Fruit fly (Drosophila melanogaster) whole organism, embryonic: ENCODE data around the gene Oseg1.

Experiments
- B-H2 ChIP-seq: fragments of 200-800 bp; sonication (Bioruptor generic); optimal IDR thresholded peaks from 2 replicates; lab custom pipeline; 2018; ENCODE audit warnings: missing biosample characterization, mild to moderate bottlenecking, missing genetic modification characterization
- CG10366 ChIP-seq: fragments of 200-800 bp; sonication (Bioruptor generic); IDR thresholded peaks from 2 replicates; pipeline ENCODE4 v1.3.6; 2022; ENCODE audit warnings: missing biosample characterization, missing genetic modification characterization
- CG11398 ChIP-seq: fragments of 200-800 bp; sonication (Bioruptor generic); optimal IDR thresholded peaks from 2 replicates; lab custom pipeline; 2016; ENCODE audit warnings: missing biosample characterization, missing genetic modification characterization
- CG11696 ChIP-seq: fragments of 200-800 bp; sonication (Bioruptor generic); IDR thresholded peaks from 2 replicates; pipeline ENCODE4 v1.3.6; 2022; ENCODE audit warnings: missing biosample characterization, missing genetic modification characterization
- CG12071 ChIP-seq: fragments of 200-800 bp; sonication (Bioruptor generic); optimal IDR thresholded peaks from 3 replicates; lab custom pipeline; 2018; ENCODE audit warnings: missing biosample characterization, mild to moderate bottlenecking, missing genetic modification characterization
- CG12104 ChIP-seq: fragments of 200-800 bp; sonication (Bioruptor generic); optimal IDR thresholded peaks from 3 replicates; lab custom pipeline; 2016; ENCODE audit warnings: missing biosample characterization, missing genetic modification characterization
- CG12236 ChIP-seq: fragments of 200-800 bp; sonication (Bioruptor generic); optimal IDR thresholded peaks from 2 replicates; lab custom pipeline; 2016; ENCODE audit warnings: missing biosample characterization, missing genetic modification characterization
- CG1233 ChIP-seq: fragments of 200-800 bp; sonication (Bioruptor generic); optimal IDR thresholded peaks from 4 replicates; lab custom pipeline; 2018; ENCODE audit warnings: missing biosample characterization, mild to moderate bottlenecking, missing genetic modification characterization
- CG14860 ChIP-seq: fragments of 200-800 bp; sonication (Bioruptor generic); IDR thresholded peaks from 3 replicates; pipeline ENCODE4 v1.3.6; 2022; ENCODE audit warnings: missing biosample characterization, missing genetic modification characterization; ENCODE audit not compliant: partially characterized antibody
- CG1603 ChIP-seq: fragments of 200-800 bp; sonication (Bioruptor generic); optimal IDR thresholded peaks from 2 replicates; lab custom pipeline; 2019; ENCODE audit warnings: missing biosample characterization, mild to moderate bottlenecking, missing genetic modification characterization, moderate library complexity
- CG2116 ChIP-seq: fragments of 200-800 bp; sonication (Bioruptor generic); optimal IDR thresholded peaks from 3 replicates; lab custom pipeline; 2018; ENCODE audit warnings: missing biosample characterization, mild to moderate bottlenecking, missing genetic modification characterization
- CG30431 ChIP-seq: fragments of 200-800 bp; sonication (Bioruptor generic); optimal IDR thresholded peaks from 2 replicates; lab custom pipeline; 2017; ENCODE audit warnings: missing biosample characterization, missing genetic modification characterization
- CG3407 ChIP-seq: fragments of 200-800 bp; sonication (Bioruptor generic); optimal IDR thresholded peaks from 2 replicates; lab custom pipeline; 2018; ENCODE audit warnings: missing biosample characterization, mild to moderate bottlenecking, missing genetic modification characterization
- CG3838 ChIP-seq: fragments of 200-800 bp; sonication (Bioruptor generic); optimal IDR thresholded peaks from 3 replicates; lab custom pipeline; 2016; ENCODE audit warnings: missing biosample characterization, missing genetic modification characterization
- CG42726 ChIP-seq: fragments of 200-800 bp; sonication (Bioruptor generic); IDR thresholded peaks from 2 replicates; pipeline ENCODE4 v1.3.6; 2022; ENCODE audit warnings: missing biosample characterization, missing genetic modification characterization; ENCODE audit not compliant: partially characterized antibody
- CG6683 ChIP-seq: fragments of 200-800 bp; sonication (Bioruptor generic); optimal IDR thresholded peaks from 2 replicates; lab custom pipeline; 2017; ENCODE audit warnings: missing biosample characterization, mild to moderate bottlenecking, missing genetic modification characterization, missing genetic modification reagents
- CG6813 ChIP-seq: fragments of 200-800 bp; sonication (Bioruptor generic); optimal IDR thresholded peaks from 2 replicates; lab custom pipeline; 2017; ENCODE audit warnings: missing biosample characterization, missing genetic modification characterization, mild to moderate bottlenecking, moderate library complexity, missing genetic modification reagents
- Camta ChIP-seq: fragments of 200-800 bp; sonication (Bioruptor generic); optimal IDR thresholded peaks from 2 replicates; lab custom pipeline; 2016; ENCODE audit warnings: missing biosample characterization, missing genetic modification characterization
- CkIIα-i1 ChIP-seq: fragments of 200-800 bp; sonication (Bioruptor generic); IDR thresholded peaks from 2 replicates; pipeline ENCODE4 v1.3.6; 2022; ENCODE audit warnings: missing biosample characterization, missing genetic modification characterization
- Deaf1 ChIP-seq: fragments of 200-800 bp; optimal IDR thresholded peaks from 3 replicates; lab custom pipeline; 2019; ENCODE audit warnings: missing biosample characterization, mild to moderate bottlenecking, missing genetic modification characterization, moderate library complexity
- Dip2 ChIP-seq: fragments of 200-800 bp; sonication (Bioruptor generic); IDR thresholded peaks from 2 replicates; pipeline ENCODE4 v1.3.6; 2022; ENCODE audit warnings: missing biosample characterization, missing genetic modification characterization
- Dll ChIP-seq: fragments of 200-800 bp; sonication (Bioruptor generic); IDR thresholded peaks from 4 replicates; pipeline ENCODE4 v1.3.6; 2022; ENCODE audit warnings: missing biosample characterization, missing genetic modification characterization; ENCODE audit not compliant: partially characterized antibody
- Hr51 ChIP-seq, 2 experiments: fragments of 200-800 bp; sonication (Bioruptor generic); optimal IDR thresholded peaks; 2 replicates in 1 of 2; 3 replicates in 1 of 2; lab custom pipeline; 2016 to 2018; ENCODE audit warnings: missing biosample characterization in 2 of 2, missing genetic modification characterization in 2 of 2, mild to moderate bottlenecking in 1 of 2, moderate library complexity in 1 of 2
- MBD-R2 ChIP-seq: fragments of 200-800 bp; sonication (Bioruptor generic); IDR thresholded peaks from 2 replicates; pipeline ENCODE4 v1.3.6; 2022; ENCODE audit warnings: missing biosample characterization, missing genetic modification characterization
- Mad ChIP-seq: fragments of 200-800 bp; sonication (Bioruptor generic); optimal IDR thresholded peaks from 2 replicates; lab custom pipeline; 2016; ENCODE audit warnings: missing biosample characterization, missing genetic modification characterization
- NC2α ChIP-seq: fragments of 200-800 bp; sonication (Bioruptor generic); optimal IDR thresholded peaks from 2 replicates; lab custom pipeline; 2016; ENCODE audit warnings: missing biosample characterization, missing genetic modification characterization
- NK7.1 ChIP-seq: fragments of 200-800 bp; sonication (Bioruptor generic); optimal IDR thresholded peaks from 3 replicates; lab custom pipeline; 2016; ENCODE audit warnings: missing biosample characterization, missing genetic modification characterization
- Neu2 ChIP-seq: fragments of 200-800 bp; sonication (Bioruptor generic); optimal IDR thresholded peaks from 3 replicates; lab custom pipeline; 2016; ENCODE audit warnings: missing biosample characterization, missing genetic modification characterization, borderline replicate concordance
- Optix ChIP-seq: fragments of 200-800 bp; sonication (Bioruptor generic); IDR thresholded peaks from 3 replicates; pipeline ENCODE4 v1.3.6; 2022; ENCODE audit warnings: missing biosample characterization, missing genetic modification characterization
- Rx ChIP-seq: fragments of 200-800 bp; sonication (Bioruptor generic); IDR thresholded peaks from 2 replicates; pipeline ENCODE4 v1.3.6; 2022; ENCODE audit warnings: missing biosample characterization, missing genetic modification characterization
- Stat92E ChIP-seq, 3 experiments: fragments of >200 bp in 2 of 3; fragments of 200-800 bp in 1 of 3; sonication (Bioruptor generic) in 1 of 3; optimal IDR thresholded peaks; 2 replicates each; lab custom pipeline; 2017 to 2019; ENCODE audit warnings: missing biosample characterization in 3 of 3, missing genetic modification characterization in 3 of 3, mild to moderate bottlenecking in 1 of 3, moderate library complexity in 1 of 3
- Usf ChIP-seq: fragments of 200-800 bp; sonication (Bioruptor generic); optimal IDR thresholded peaks from 2 replicates; lab custom pipeline; 2017; ENCODE audit warnings: missing genotype, missing biosample characterization, missing genetic modification characterization
- aop ChIP-seq: fragments of 200-800 bp; sonication (Bioruptor generic); IDR thresholded peaks from 2 replicates; pipeline ENCODE4 v1.3.6; 2022; ENCODE audit warnings: missing biosample characterization, missing genetic modification characterization
- bab2 ChIP-seq: fragments of 200-800 bp; sonication (Bioruptor generic); optimal IDR thresholded peaks from 2 replicates; lab custom pipeline; 2016; ENCODE audit warnings: missing biosample characterization, missing genetic modification characterization
- cg ChIP-seq: fragments of 200-800 bp; sonication (Bioruptor generic); optimal IDR thresholded peaks from 3 replicates; lab custom pipeline; 2019; ENCODE audit warnings: missing biosample characterization, mild to moderate bottlenecking, missing genetic modification characterization, moderate library complexity
- croc ChIP-seq: fragments of 200-800 bp; sonication (Bioruptor generic); conservative IDR thresholded peaks from 3 replicates; pipeline ENCODE4 v1.3.6; 2022; ENCODE audit warnings: missing biosample characterization, missing genetic modification characterization
- da ChIP-seq: fragments of 200-800 bp; sonication (Bioruptor generic); optimal IDR thresholded peaks from 2 replicates; lab custom pipeline; 2016; ENCODE audit warnings: missing biosample characterization, missing genetic modification characterization
- dmrt99B ChIP-seq: fragments of 200-800 bp; sonication (Bioruptor generic); optimal IDR thresholded peaks from 2 replicates; lab custom pipeline; 2018; ENCODE audit warnings: missing biosample characterization, mild to moderate bottlenecking, missing genetic modification characterization, moderate library complexity
- fd102C ChIP-seq: fragments of 200-800 bp; sonication (Bioruptor generic); optimal IDR thresholded peaks from 2 replicates; lab custom pipeline; 2018; ENCODE audit warnings: missing biosample characterization, mild to moderate bottlenecking, missing genetic modification characterization, moderate library complexity
- ken ChIP-seq: fragments of 200-800 bp; sonication (Bioruptor generic); IDR thresholded peaks from 3 replicates; pipeline ENCODE4 v1.3.6; 2022; ENCODE audit warnings: missing biosample characterization, missing genetic modification characterization
- lola ChIP-seq, 3 experiments: fragments of >200 bp in 2 of 3; fragments of 200-800 bp in 1 of 3; sonication (Bioruptor generic) in 1 of 3; optimal IDR thresholded peaks; 2 replicates each; lab custom pipeline; 2017 to 2019; ENCODE audit warnings: missing biosample characterization in 3 of 3, missing genetic modification characterization in 3 of 3, mild to moderate bottlenecking in 1 of 3, moderate library complexity in 1 of 3
- mam ChIP-seq: fragments of 200-800 bp; sonication (Bioruptor generic); optimal IDR thresholded peaks from 3 replicates; lab custom pipeline; 2016; ENCODE audit warnings: missing biosample characterization, missing genetic modification characterization
- nerfin-1 ChIP-seq: fragments of 200-800 bp; sonication (Bioruptor generic); optimal IDR thresholded peaks from 3 replicates; lab custom pipeline; 2019; ENCODE audit warnings: missing biosample characterization, mild to moderate bottlenecking, missing genetic modification characterization, moderate library complexity
- odd ChIP-seq: fragments of 200-800 bp; sonication (Bioruptor generic); optimal IDR thresholded peaks from 2 replicates; lab custom pipeline; 2017; ENCODE audit warnings: missing biosample characterization, mild to moderate bottlenecking, missing genetic modification characterization
- org-1 ChIP-seq: fragments of 200-800 bp; sonication (Bioruptor generic); optimal IDR thresholded peaks from 2 replicates; lab custom pipeline; 2017; ENCODE audit warnings: missing biosample characterization, missing genetic modification characterization
- pnt ChIP-seq: fragments of 200-800 bp; sonication (Bioruptor generic); optimal IDR thresholded peaks from 3 replicates; lab custom pipeline; 2016; ENCODE audit warnings: missing biosample characterization, missing genetic modification characterization
- pum ChIP-seq: fragments of 200-800 bp; sonication (Bioruptor generic); optimal IDR thresholded peaks from 2 replicates; lab custom pipeline; 2016; ENCODE audit warnings: missing biosample characterization, missing genetic modification characterization

Gene Oseg1

dm6 chr3L:8441745-8442575 lies 29.3 kb upstream of the Oseg1 start, which contains the start of gene Unr (continued):
- no peak for TF ChIP-seq Dll (GFP tag; lab: Robert Waterston, UW)
- peak; percentile 15; the same call in 1 of the 3 replicates for TF ChIP-seq CG14860 (GFP tag; lab: Robert Waterston, UW)
- no peak for TF ChIP-seq CG11398 (GFP tag; lab: Kevin White, UChicago)
- TF ChIP-seq odd (GFP tag; lab: Kevin White, UChicago) = peak; percentile 66
- peak; percentile 71 for TF ChIP-seq CG11696 (GFP tag; lab: Robert Waterston, UW)
- TF ChIP-seq CG42726 (GFP tag; lab: Robert Waterston, UW) = no peak
- TF ChIP-seq cg (GFP tag; lab: Kevin White, UChicago) = peak; percentile 97
- TF ChIP-seq pnt (GFP tag; lab: Kevin White, UChicago) = peak; percentile 69
- no peak for TF ChIP-seq CkIIα-i1 (GFP tag; lab: Robert Waterston, UW)
- peak; percentile 77 for TF ChIP-seq CG10366 (GFP tag; lab: Robert Waterston, UW)
- TF ChIP-seq Deaf1 (tag; lab: Kevin White, UChicago) = peak; percentile 65
- TF ChIP-seq Dip2 (GFP tag; lab: Robert Waterston, UW) = no peak
- peak; percentile 77 for TF ChIP-seq MBD-R2 (GFP tag; lab: Robert Waterston, UW)
- peak; percentile 69 for TF ChIP-seq dmrt99B (tag; lab: Kevin White, UChicago)
- TF ChIP-seq CG3407 (GFP tag; lab: Kevin White, UChicago) = peak; percentile 59
- no peak for TF ChIP-seq Neu2 (GFP tag; lab: Kevin White, UChicago)
- TF ChIP-seq Rx (GFP tag; lab: Robert Waterston, UW) = peak; percentile 63; the same call in 1 of the 2 replicates
- TF ChIP-seq CG12236 (GFP tag; lab: Kevin White, UChicago) = peak; percentile 32
- TF ChIP-seq nerfin-1 (tag; lab: Kevin White, UChicago) = peak; percentile 40
- TF ChIP-seq org-1 (GFP tag; lab: Kevin White, UChicago) = peak; percentile 39
- TF ChIP-seq CG6813 (GFP tag; lab: Kevin White, UChicago) = peak; percentile 76
- TF ChIP-seq NK7.1 (GFP tag; lab: Kevin White, UChicago) = peak; percentile 78
- peak; percentile 29 for TF ChIP-seq fd102C (GFP tag; lab: Kevin White, UChicago)
- peak; percentile 88 for TF ChIP-seq bab2 (GFP tag; lab: Kevin White, UChicago)
- peak; percentile 63 for TF ChIP-seq Camta (GFP tag; lab: Kevin White, UChicago)
- peak; percentile 87 for TF ChIP-seq CG1233
- no peak; the same call in 2 of the 3 replicates for TF ChIP-seq croc
- no peak; the same call in 1 of the 3 replicates for TF ChIP-seq Optix
- peak; percentile 36 for TF ChIP-seq Usf (GFP tag; lab: Kevin White, UChicago)
- no peak for TF ChIP-seq CG12104 (GFP tag; lab: Kevin White, UChicago)
- peak; percentile 54 for TF ChIP-seq da (GFP tag; lab: Kevin White, UChicago)
- TF ChIP-seq Mad (GFP tag; lab: Kevin White, UChicago) = peak; percentile 83
- TF ChIP-seq NC2α = peak; percentile 48
- peak; percentile 77 to 86 for TF ChIP-seq Hr51 (GFP tag; optimal IDR thresholded peaks at IDR 0.05; lab: Kevin White, UChicago)
- TF ChIP-seq B-H2 = peak; percentile 91
- peak; percentile 80 for TF ChIP-seq CG2116 (GFP tag; lab: Kevin White, UChicago)
- no peak for TF ChIP-seq aop (GFP tag; lab: Robert Waterston, UW)
- peak; percentile 32 for TF ChIP-seq CG30431
- peak in 2 of 3 experiments; percentile 28 to 51 for TF ChIP-seq Stat92E (GFP tag; optimal IDR thresholded peaks at IDR 0.05; lab: Kevin White, UChicago)
- TF ChIP-seq mam (GFP tag; lab: Kevin White, UChicago) = peak; percentile 91
- TF ChIP-seq pum (GFP tag; lab: Kevin White, UChicago) = peak; percentile 81
- no peak for TF ChIP-seq CG12071 (GFP tag; lab: Kevin White, UChicago)
- peak; percentile 68 for TF ChIP-seq CG3838 (GFP tag; lab: Kevin White, UChicago)
- TF ChIP-seq CG6683 (GFP tag; lab: Kevin White, UChicago) = no peak
- peak; percentile 83 for TF ChIP-seq CG1603 (tag; lab: Kevin White, UChicago)
- peak in 2 of 3 experiments; percentile 48 to 60 for TF ChIP-seq lola (GFP tag; optimal IDR thresholded peaks at IDR 0.05; lab: Kevin White, UChicago)
- TF ChIP-seq ken = peak; percentile 86; the same call in 1 of the 3 replicates
